Worm (Caenorhabditis elegans) whole organism, young adult: Measurements from ENCODE around the gene eef-1B.2.

Experiments
- F37B4.10 ChIP-seq: fragments of 200-800 bp; sonication (Bioruptor generic); IDR thresholded peaks from 2 replicates; pipeline ENCODE4 v1.3.6; 2022; ENCODE audit warnings: missing genetic modification characterization, missing compliant biosample characterization
- repo-1 ChIP-seq: sonication (generic microtip); optimal IDR thresholded peaks from 2 replicates; lab custom pipeline; 2017; ENCODE audit warnings: mild to moderate bottlenecking, missing genetic modification characterization, missing compliant biosample characterization

DNA sequence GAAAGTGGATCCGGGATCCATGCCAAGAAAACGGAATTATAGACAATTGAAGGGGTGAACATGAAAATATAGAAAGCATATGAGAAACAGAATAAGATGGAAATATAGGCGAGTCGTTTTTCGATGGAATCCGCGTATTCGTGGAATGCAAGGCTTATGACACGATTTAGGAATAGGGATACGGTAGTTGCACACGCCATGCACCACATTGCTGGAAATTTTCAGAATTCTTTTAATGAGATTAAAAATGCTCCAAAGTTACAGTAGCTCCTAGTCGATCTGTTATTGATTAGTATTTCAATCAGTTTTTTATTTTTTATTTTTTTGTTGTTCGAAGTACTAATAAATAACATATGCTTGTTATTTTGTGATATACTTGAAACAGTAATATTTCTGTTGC, 13.9 kb downstream of the eef-1B.2 start:
- TF ChIP-seq repo-1: no peak
- TF ChIP-seq F37B4.10 (GFP tag; lab: Robert Waterston, UW): no peak
